Fruit fly (Drosophila melanogaster) whole organism, wandering third instar larva: ENCODE measurements around the gene Abd-B.

Experiments
- CG32264 ChIP-seq: fragments of 200-800 bp; sonication (Bioruptor generic); optimal IDR thresholded peaks from 2 replicates; lab custom pipeline; 2016; ENCODE audit warnings: missing biosample characterization, missing genetic modification characterization
- CG9705 ChIP-seq: fragments of 200-800 bp; sonication (Bioruptor generic); optimal IDR thresholded peaks from 2 replicates; lab custom pipeline; 2018; ENCODE audit warnings: missing biosample characterization, mild to moderate bottlenecking, missing genetic modification characterization
- CrebA ChIP-seq: fragments of 200-800 bp; sonication (Bioruptor generic); optimal IDR thresholded peaks from 2 replicates; lab custom pipeline; 2016; ENCODE audit warnings: missing biosample characterization, mild to moderate bottlenecking, missing genetic modification characterization, borderline replicate concordance
- Dfd ChIP-seq: fragments of >200 bp; optimal IDR thresholded peaks from 2 replicates; lab custom pipeline; 2017; ENCODE audit warnings: missing biosample characterization, missing genetic modification characterization
- Dif ChIP-seq: fragments of 200-275, 200-300 bp; sonication (Bioruptor generic); optimal IDR thresholded peaks from 2 replicates; lab custom pipeline; 2018; ENCODE audit warnings: missing biosample characterization, missing genetic modification characterization; ENCODE audit not compliant: partially characterized antibody
- GATAd ChIP-seq: sonication (Bioruptor generic); optimal IDR thresholded peaks from 2 replicates; lab custom pipeline; 2016; ENCODE audit warnings: missing biosample characterization, missing genetic modification characterization
- HLH106 ChIP-seq: fragments of 200-800 bp; optimal IDR thresholded peaks from 3 replicates; lab custom pipeline; 2019; ENCODE audit warnings: missing biosample characterization, mild to moderate bottlenecking, missing genetic modification characterization, moderate library complexity
- Hnf4 ChIP-seq: fragments of 200-800 bp; sonication (Bioruptor generic); optimal IDR thresholded peaks from 2 replicates; lab custom pipeline; 2016; ENCODE audit warnings: missing biosample characterization, mild to moderate bottlenecking, missing genetic modification characterization
- Hr78 ChIP-seq: fragments of >200 bp; optimal IDR thresholded peaks from 2 replicates; lab custom pipeline; 2017; ENCODE audit warnings: missing biosample characterization, missing genetic modification characterization
- Hr83 ChIP-seq: fragments of 200-300 bp; sonication (Bioruptor generic); optimal IDR thresholded peaks from 2 replicates; lab custom pipeline; 2016; ENCODE audit warnings: missing biosample characterization, mild to moderate bottlenecking, missing genetic modification characterization, moderate library complexity; ENCODE audit not compliant: poor library complexity, severe bottlenecking
- Jra ChIP-seq: sonication (Bioruptor generic); optimal IDR thresholded peaks from 2 replicates; lab custom pipeline; 2016; ENCODE audit warnings: missing biosample characterization, missing genetic modification characterization
- Mio ChIP-seq: sonication (Bioruptor generic); optimal IDR thresholded peaks from 2 replicates; lab custom pipeline; 2016; ENCODE audit warnings: missing biosample characterization, missing genetic modification characterization
- N ChIP-seq: fragments of >200 bp; optimal IDR thresholded peaks from 2 replicates; lab custom pipeline; 2018; ENCODE audit warnings: missing biosample characterization, missing external identifiers, missing genetic modification characterization
- OdsH ChIP-seq: fragments of 200-800 bp; sonication (Bioruptor generic); optimal IDR thresholded peaks from 2 replicates; lab custom pipeline; 2016; ENCODE audit warnings: missing biosample characterization, mild to moderate bottlenecking, missing genetic modification characterization
- Rel ChIP-seq, 2 experiments: fragments of 200-800 bp; sonication (Bioruptor generic) in 1 of 2; optimal IDR thresholded peaks; 2 replicates in 1 of 2; 3 replicates in 1 of 2; lab custom pipeline; 2016 to 2019; ENCODE audit warnings: mild to moderate bottlenecking in 2 of 2, missing biosample characterization in 2 of 2, missing genetic modification characterization in 2 of 2, moderate library complexity in 1 of 2
- Vsx2 ChIP-seq: fragments of 200-300, 225-300 bp; sonication (Bioruptor generic); optimal IDR thresholded peaks from 2 replicates; lab custom pipeline; 2018; ENCODE audit warnings: missing biosample characterization, missing genetic modification characterization; ENCODE audit not compliant: partially characterized antibody
- br ChIP-seq: fragments of 200-800 bp; sonication (Bioruptor generic); optimal IDR thresholded peaks from 2 replicates; lab custom pipeline; 2016; ENCODE audit warnings: missing biosample characterization, missing genetic modification characterization
- dl ChIP-seq, 2 experiments: fragments of 175-275, 200-275 bp in 1 of 2; fragments of 200-275 bp in 1 of 2; sonication (Bioruptor generic); optimal IDR thresholded peaks; lab custom pipeline; 2018; ENCODE audit warnings: mild to moderate bottlenecking in 2 of 2, missing biosample characterization in 2 of 2, missing genetic modification characterization in 2 of 2, moderate library complexity in 2 of 2; ENCODE audit not compliant: partially characterized antibody in 2 of 2, insufficient read depth in 1 of 2
- dmrt93B ChIP-seq: fragments of 200-800 bp; sonication (Bioruptor generic); optimal IDR thresholded peaks from 2 replicates; lab custom pipeline; 2018; ENCODE audit warnings: missing biosample characterization, mild to moderate bottlenecking, missing genetic modification characterization
- dsf ChIP-seq: sonication (Bioruptor generic); optimal IDR thresholded peaks from 2 replicates; lab custom pipeline; 2016; ENCODE audit warnings: missing biosample characterization, missing genetic modification characterization, borderline replicate concordance
- ey ChIP-seq: fragments of 200-800 bp; sonication (Bioruptor generic); optimal IDR thresholded peaks from 2 replicates; lab custom pipeline; 2016; ENCODE audit warnings: missing biosample characterization, missing genetic modification characterization
- foxo ChIP-seq, 2 experiments: fragments of 200-800 bp; sonication (Bioruptor generic); optimal IDR thresholded peaks; 2 replicates in 1 of 2; 3 replicates in 1 of 2; lab custom pipeline; 2016 to 2017; ENCODE audit warnings: missing biosample characterization in 2 of 2, missing genetic modification characterization in 2 of 2
- fru ChIP-seq: fragments of 200-800 bp; sonication (Bioruptor generic); optimal IDR thresholded peaks from 3 replicates; lab custom pipeline; 2016; ENCODE audit warnings: missing biosample characterization, mild to moderate bottlenecking, missing genetic modification characterization
- pan ChIP-seq: fragments of >200 bp; optimal IDR thresholded peaks from 2 replicates; lab custom pipeline; 2017
- rgr ChIP-seq: fragments of 200-800 bp; sonication (Bioruptor generic); optimal IDR thresholded peaks from 3 replicates; lab custom pipeline; 2016; ENCODE audit warnings: missing biosample characterization, mild to moderate bottlenecking, missing genetic modification characterization
- sage ChIP-seq: fragments of 200-800 bp; sonication (Bioruptor generic); optimal IDR thresholded peaks from 2 replicates; lab custom pipeline; 2016; ENCODE audit warnings: missing biosample characterization, mild to moderate bottlenecking, missing genetic modification characterization
- sv ChIP-seq: fragments of 200-800 bp; sonication (Bioruptor generic); optimal IDR thresholded peaks from 3 replicates; lab custom pipeline; 2016; ENCODE audit warnings: missing biosample characterization, missing genetic modification characterization
- usp ChIP-seq: fragments of >200 bp; optimal IDR thresholded peaks from 2 replicates; lab custom pipeline; 2017; ENCODE audit warnings: missing biosample characterization, missing genetic modification characterization
- woc ChIP-seq: sonication (Bioruptor generic); optimal IDR thresholded peaks from 2 replicates; lab custom pipeline; 2016; ENCODE audit warnings: missing biosample characterization, mild to moderate bottlenecking, missing genetic modification characterization

Abd-B gene

DNA sequence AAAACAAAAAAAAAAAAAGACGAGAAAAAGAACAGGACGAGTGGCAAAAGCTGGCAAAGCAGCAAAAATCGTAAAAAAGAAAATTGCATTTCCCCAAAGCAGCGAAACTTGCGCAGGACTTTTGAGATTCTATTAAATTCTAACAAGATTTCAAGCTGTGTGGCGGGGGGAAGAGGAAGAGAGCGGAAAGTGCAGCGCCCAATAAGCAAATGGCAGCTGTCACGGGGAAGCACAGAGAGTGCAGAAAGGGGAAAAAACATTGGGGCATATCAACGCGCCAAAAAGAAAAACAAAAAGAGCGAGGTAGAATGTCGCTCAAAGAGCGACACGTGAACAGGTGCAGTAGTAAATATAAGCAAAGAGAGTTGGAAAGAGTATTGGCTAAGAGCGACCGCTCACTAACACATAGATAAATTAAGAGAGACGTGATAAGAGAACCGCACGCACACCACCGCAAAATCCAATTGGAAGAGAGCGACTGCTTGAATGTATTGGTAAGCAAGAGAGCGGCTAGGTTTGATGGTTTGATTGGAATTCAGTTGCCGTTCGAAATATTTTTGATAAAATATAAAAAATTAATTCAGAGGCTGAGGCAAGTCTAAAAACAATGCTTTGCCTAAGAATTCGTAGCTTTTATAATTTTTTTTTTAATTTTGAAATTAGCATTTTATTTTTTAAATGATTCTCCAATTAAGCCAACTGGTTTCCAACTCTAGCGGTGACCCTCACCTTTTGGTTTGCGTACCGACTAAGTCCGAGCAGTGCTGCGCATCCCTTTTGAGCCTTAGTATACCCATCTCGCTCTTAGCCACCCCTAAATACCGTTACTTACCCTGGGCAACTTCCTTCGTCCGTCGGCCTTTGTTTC is 73.0 kb downstream of the Abd-B start:
- TF ChIP-seq Jra (GFP tag; lab: Kevin White, UChicago): no peak
- TF ChIP-seq N (GFP tag; lab: Kevin White, UChicago): peak; percentile 44
- no peak for TF ChIP-seq foxo (GFP tag; optimal IDR thresholded peaks at IDR 0.05; lab: Kevin White, UChicago)
- no peak for TF ChIP-seq rgr (GFP tag; lab: Kevin White, UChicago)
- no peak for TF ChIP-seq Mio (GFP tag; lab: Kevin White, UChicago)
- no peak for TF ChIP-seq sage
- TF ChIP-seq fru: no peak
- TF ChIP-seq Rel (GFP tag; optimal IDR thresholded peaks at IDR 0.05; lab: Kevin White, UChicago): no peak
- TF ChIP-seq Rel (tag; optimal IDR thresholded peaks at IDR 0.05; lab: Kevin White, UChicago): peak; percentile 74
- no peak for TF ChIP-seq sv (GFP tag; lab: Kevin White, UChicago)
- no peak for TF ChIP-seq pan (lab: Kevin White, UChicago)

DNA sequence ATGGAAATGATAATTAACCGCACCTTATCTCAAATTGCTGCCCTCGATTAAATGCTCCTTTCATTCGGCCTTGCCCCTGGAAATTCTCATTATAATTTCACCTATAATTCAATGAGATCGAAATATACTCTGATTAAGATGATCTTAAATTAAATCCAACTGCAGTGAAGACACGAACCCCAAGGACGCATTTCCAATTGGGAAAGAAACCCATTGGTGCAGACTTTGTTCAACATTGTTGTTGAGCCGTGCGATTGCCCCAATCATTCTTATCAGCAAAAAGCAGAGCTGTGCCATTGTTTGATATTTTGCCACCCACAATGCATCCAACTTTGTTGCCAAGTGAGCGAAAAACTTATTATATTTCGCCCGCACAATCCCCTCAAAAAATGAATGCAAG is 73.7 kb downstream of the Abd-B start:
- TF ChIP-seq ey (GFP tag; lab: Kevin White, UChicago) (no peak), OdsH (no peak), HLH106 (tag; lab: Kevin White, UChicago) (no peak), Vsx2 (no peak), Dfd (GFP tag; lab: Kevin White, UChicago) (no peak), sv (GFP tag; lab: Kevin White, UChicago) (no peak), N (GFP tag; lab: Kevin White, UChicago) (no peak), usp (GFP tag; lab: Kevin White, UChicago) (no peak), dl (GFP tag; optimal IDR thresholded peaks at IDR 0.05; lab: Kevin White, UChicago; ENCODE audit: insufficient read depth in 1 of 2, partially characterized antibody in 2 of 2) (no peak), CG32264 (no peak), Mio (GFP tag; lab: Kevin White, UChicago) (no peak), dsf (no peak), CG9705 (GFP tag; lab: Kevin White, UChicago) (no peak), GATAd (GFP tag; lab: Kevin White, UChicago) (no peak)

DNA sequence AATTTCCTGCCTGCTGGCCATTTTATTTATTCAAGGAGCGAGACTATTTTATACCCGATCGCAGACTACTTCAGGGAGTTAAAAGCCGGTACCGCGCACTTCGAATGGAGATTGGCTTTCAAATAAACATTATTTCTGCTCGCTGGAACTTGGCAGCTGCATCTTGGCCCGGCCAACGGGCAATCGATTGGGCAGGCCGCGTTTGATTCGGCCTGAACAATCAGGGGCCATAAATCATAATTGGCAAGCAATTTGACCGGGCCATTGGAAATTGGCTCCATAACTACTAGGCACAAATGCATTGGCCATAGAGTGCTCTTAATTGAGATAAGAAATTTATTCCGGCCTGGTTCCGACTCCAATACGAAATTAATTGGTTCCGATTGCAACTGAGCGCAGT is 75.8 kb downstream of the Abd-B start, which contains the start of gene MSAmiP:
Gene MSAmiP (minus strand): TSS at position 101 of the 400 bp plus-strand sequence.
- no peak for TF ChIP-seq usp (GFP tag; lab: Kevin White, UChicago)
- TF ChIP-seq Hnf4 (GFP tag; lab: Kevin White, UChicago): no peak
- no peak for TF ChIP-seq sv (GFP tag; lab: Kevin White, UChicago)
- TF ChIP-seq CG32264: no peak
- no peak for TF ChIP-seq foxo (GFP tag; optimal IDR thresholded peaks at IDR 0.05; lab: Kevin White, UChicago)
- TF ChIP-seq CG9705 (GFP tag; lab: Kevin White, UChicago): no peak
- TF ChIP-seq Hr83 (GFP tag; lab: Kevin White, UChicago): no peak
- TF ChIP-seq br (GFP tag; lab: Kevin White, UChicago): no peak
- TF ChIP-seq fru: no peak
- TF ChIP-seq GATAd (GFP tag; lab: Kevin White, UChicago): no peak
- no peak for TF ChIP-seq HLH106 (tag; lab: Kevin White, UChicago)
- no peak for TF ChIP-seq N (GFP tag; lab: Kevin White, UChicago)
- TF ChIP-seq ey (GFP tag; lab: Kevin White, UChicago): no peak
- no peak for TF ChIP-seq CrebA (GFP tag; lab: Kevin White, UChicago)

DNA sequence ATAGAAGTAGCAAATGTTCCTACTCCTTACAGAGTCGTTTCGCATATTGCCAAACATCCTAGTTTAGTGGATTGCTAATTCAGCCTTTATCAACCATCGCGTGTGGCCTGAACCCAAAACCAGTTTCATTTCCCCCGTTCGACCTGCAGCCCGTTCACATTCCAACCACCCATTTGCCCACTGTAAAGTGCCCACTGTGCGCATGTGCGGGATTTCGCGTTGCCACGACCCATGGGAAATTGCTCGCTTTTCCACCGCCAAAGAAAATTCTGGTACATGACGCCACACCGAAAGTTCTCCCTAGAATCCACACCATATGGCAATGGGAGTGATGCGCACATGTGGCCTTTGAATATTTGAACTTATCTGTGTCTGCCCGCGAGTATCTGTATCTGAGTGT is 78.7 kb downstream of the Abd-B start:
- TF ChIP-seq Vsx2 (no peak), Hr78 (GFP tag; lab: Kevin White, UChicago) (no peak), N (GFP tag; lab: Kevin White, UChicago) (no peak), fru (no peak), foxo (GFP tag; optimal IDR thresholded peaks at IDR 0.05; lab: Kevin White, UChicago) (no peak), CrebA (GFP tag; lab: Kevin White, UChicago) (no peak), Rel (GFP tag; optimal IDR thresholded peaks at IDR 0.05; lab: Kevin White, UChicago) (no peak), Rel (tag; optimal IDR thresholded peaks at IDR 0.05; lab: Kevin White, UChicago) (no peak), OdsH (no peak), sage (no peak), Jra (GFP tag; lab: Kevin White, UChicago) (no peak)

DNA sequence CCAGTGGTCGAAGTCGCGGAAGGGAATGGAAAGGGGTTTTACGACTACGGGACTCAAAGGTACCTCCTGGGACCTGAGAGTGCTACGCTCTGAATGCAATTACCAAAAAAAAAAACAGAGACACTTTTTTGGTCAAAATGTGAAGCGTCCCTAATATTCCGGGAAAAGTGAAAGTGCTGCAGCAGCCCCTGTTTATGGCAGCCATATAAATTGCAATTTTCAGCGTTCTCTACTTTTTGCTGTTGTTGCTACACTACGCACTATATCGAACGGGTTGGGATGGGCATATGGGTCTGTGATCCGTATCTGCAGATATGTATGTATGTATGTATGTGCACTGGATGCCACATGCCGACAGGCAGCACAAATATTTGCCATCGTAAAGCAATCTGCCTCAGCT is 80.0 kb downstream of the Abd-B start:
- no peak for TF ChIP-seq usp (GFP tag; lab: Kevin White, UChicago)
- TF ChIP-seq Dif: no peak
- TF ChIP-seq Mio (GFP tag; lab: Kevin White, UChicago): no peak
- TF ChIP-seq sv (GFP tag; lab: Kevin White, UChicago): no peak
- TF ChIP-seq dsf: no peak
- no peak for TF ChIP-seq sage
- no peak for TF ChIP-seq dmrt93B (GFP tag; lab: Kevin White, UChicago)
- no peak for TF ChIP-seq Hr83 (GFP tag; lab: Kevin White, UChicago)
- no peak for TF ChIP-seq rgr (GFP tag; lab: Kevin White, UChicago)
- no peak for TF ChIP-seq GATAd (GFP tag; lab: Kevin White, UChicago)
- no peak for TF ChIP-seq woc (GFP tag; lab: Kevin White, UChicago)
